Worm (Caenorhabditis elegans): ENCODE measurements around the gene lin-48.

- TF ChIP-seq nhr-23 (tag; optimal IDR thresholded peaks at IDR 0.05): no peak
- TF ChIP-seq skn-1 (tag; optimal IDR thresholded peaks at IDR 0.05): no peak
- no peak for TF ChIP-seq nhr-77 (tag; optimal IDR thresholded peaks at IDR 0.05)
- no peak for TF ChIP-seq nhr-11 (tag; optimal IDR thresholded peaks at IDR 0.05)
Measured at ce11 chrIII:3734007-3734406, 11.2 kb upstream of the lin-48 start, which contains the start of gene F34D10.3.
